Fruit fly (Drosophila melanogaster): Measurements from ENCODE around the gene PlexB.

Gene PlexB

DNA sequence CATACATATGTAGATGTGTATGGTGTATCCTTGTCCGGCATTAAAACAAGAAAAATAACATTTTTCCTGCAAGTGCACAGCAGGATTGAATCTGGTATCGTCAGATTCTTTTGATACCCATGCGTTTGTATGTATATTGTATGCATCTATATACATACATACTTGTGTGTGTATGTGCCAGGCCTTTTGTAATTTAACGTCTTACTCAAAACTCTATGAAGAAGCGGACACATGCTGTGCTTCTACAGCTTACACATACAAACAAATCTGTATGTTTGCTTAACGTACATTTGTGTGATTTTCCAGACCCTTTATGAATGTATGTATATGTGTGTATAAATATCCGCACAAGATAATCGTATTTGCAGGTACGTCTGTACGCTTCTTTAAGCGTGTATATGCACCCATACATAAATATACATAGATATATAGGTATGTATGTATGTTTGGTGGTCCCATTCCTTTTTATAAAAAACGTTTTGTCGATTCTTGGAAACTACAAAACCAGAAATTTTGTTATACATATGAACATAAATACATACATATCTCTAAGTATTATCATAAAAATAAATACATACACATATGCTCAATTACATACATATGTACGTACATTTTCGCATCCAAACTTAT is 15.4 kb upstream of the PlexB start (continued):
- peak; percentile 20 for TF ChIP-seq Sox102F (GFP tag; optimal IDR thresholded peaks at IDR 0.05)
- no peak for TF ChIP-seq CG6808 (GFP tag; optimal IDR thresholded peaks at IDR 0.05)
- TF ChIP-seq spab (GFP tag; optimal IDR thresholded peaks at IDR 0.05), result no peak
- peak; percentile 10 for TF ChIP-seq Met (GFP tag; optimal IDR thresholded peaks at IDR 0.05)
- no peak for TF ChIP-seq Gug (GFP tag; IDR thresholded peaks at IDR 0.05)
- TF ChIP-seq CG4318 (GFP tag; optimal IDR thresholded peaks at IDR 0.05), result no peak
- no peak for TF ChIP-seq fd85E (GFP tag; optimal IDR thresholded peaks at IDR 0.05)
- TF ChIP-seq CG15336 (GFP tag; IDR thresholded peaks at IDR 0.05), result 0 out of 2 replicates have a peak, but pooled peaks have one; percentile 11
- no peak for TF ChIP-seq CG11294 (GFP tag; IDR thresholded peaks at IDR 0.05)
- TF ChIP-seq lz (GFP tag; optimal IDR thresholded peaks at IDR 0.05), result no peak
- TF ChIP-seq CG10669 (GFP tag; optimal IDR thresholded peaks at IDR 0.05), result no peak
- TF ChIP-seq ss (GFP tag; optimal IDR thresholded peaks at IDR 0.05), result peak in 1 of 2 experiments; percentile 24
- no peak for TF ChIP-seq CG16779 (tag; optimal IDR thresholded peaks at IDR 0.05)
- no peak for TF ChIP-seq eg (GFP tag; IDR thresholded peaks at IDR 0.05)
- no peak for TF ChIP-seq Sox15 (GFP tag; optimal IDR thresholded peaks at IDR 0.05)

dm6 chr4:56242-57159 is 12.9 kb upstream of the PlexB start, which contains the start of gene ci:
Gene ci, minus strand, starts transcription at chr4:57041.
- TF ChIP-seq Lpt (GFP tag; optimal IDR thresholded peaks at IDR 0.05) (peak; percentile 58), CG15336 (GFP tag; IDR thresholded peaks at IDR 0.05) (peak; percentile 51), Blimp-1 (GFP tag; optimal IDR thresholded peaks at IDR 0.05) (no peak), fkh (GFP tag; optimal IDR thresholded peaks at IDR 0.05) (peak; percentile 97), Eip78C (GFP tag) (peak; percentile 84), ss (GFP tag; optimal IDR thresholded peaks at IDR 0.05) (peak; percentile 56 to 77), Sox102F (GFP tag; optimal IDR thresholded peaks at IDR 0.05) (peak; percentile 17), Sox14 (GFP tag; optimal IDR thresholded peaks at IDR 0.05) (peak; percentile 41), achi (GFP tag; optimal IDR thresholded peaks at IDR 0.05) (peak; percentile 12), dsx (GFP tag; optimal IDR thresholded peaks at IDR 0.05; ENCODE audit: poor library complexity, severe bottlenecking) (peak; percentile 70), CG6854 (GFP tag; optimal IDR thresholded peaks at IDR 0.05) (peak; percentile 12), cyc (GFP tag; optimal IDR thresholded peaks at IDR 0.05) (no peak), fd85E (GFP tag; optimal IDR thresholded peaks at IDR 0.05) (peak; percentile 35), CG9139 (GFP tag; optimal IDR thresholded peaks at IDR 0.05) (peak; percentile 7), CG31627 (GFP tag; optimal IDR thresholded peaks at IDR 0.05) (no peak)

- TF ChIP-seq CG11294 (GFP tag; IDR thresholded peaks at IDR 0.05), result no peak
- no peak for TF ChIP-seq fkh (GFP tag; optimal IDR thresholded peaks at IDR 0.05)
- TF ChIP-seq Gug (GFP tag; IDR thresholded peaks at IDR 0.05), result no peak
- TF ChIP-seq CG11762 (GFP tag; optimal IDR thresholded peaks at IDR 0.05; ENCODE audit: insufficient read depth), result no peak
These were observed 11.1 kb upstream of the PlexB start for dm6 chr4:54633-55032.

DNA sequence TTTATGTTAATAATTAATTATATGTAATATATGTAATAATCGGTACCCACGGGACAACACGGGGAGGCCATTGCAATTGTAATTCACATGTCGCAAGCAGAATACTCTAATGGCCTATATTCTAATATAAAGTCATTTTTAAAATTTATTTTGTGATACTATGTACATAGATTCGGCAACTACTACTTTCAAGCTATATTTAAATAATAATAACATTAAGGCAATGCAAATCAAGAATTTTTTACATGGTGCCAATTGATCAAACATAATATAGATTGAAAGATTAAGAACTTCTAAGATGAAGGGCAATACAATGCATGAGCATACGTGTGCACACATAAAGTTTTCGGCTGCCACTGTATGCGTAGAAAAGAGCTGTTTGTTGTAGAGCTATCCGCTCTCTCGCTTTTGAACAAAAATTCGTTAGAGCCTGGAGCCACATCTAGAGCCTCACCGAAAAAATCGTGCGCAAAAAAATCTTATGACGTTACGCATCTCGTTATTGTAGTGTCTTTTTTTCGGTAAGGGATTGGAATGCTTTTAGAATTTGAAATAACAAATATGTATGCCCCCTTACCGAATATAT is 3.5 kb upstream of the PlexB start:
- no peak for TF ChIP-seq Sox15 (GFP tag; optimal IDR thresholded peaks at IDR 0.05)
- no peak for TF ChIP-seq Smox (GFP tag; optimal IDR thresholded peaks at IDR 0.05)
- TF ChIP-seq cyc (GFP tag; optimal IDR thresholded peaks at IDR 0.05), result no peak

- TF ChIP-seq Eip78C (GFP tag) (no peak), CG8119 (GFP tag; IDR thresholded peaks at IDR 0.05) (no peak), CG34406 (GFP tag; optimal IDR thresholded peaks at IDR 0.05) (no peak), fd85E (GFP tag; optimal IDR thresholded peaks at IDR 0.05) (no peak), CG9139 (GFP tag; optimal IDR thresholded peaks at IDR 0.05) (no peak), fkh (GFP tag; optimal IDR thresholded peaks at IDR 0.05) (no peak), CG6276 (GFP tag; optimal IDR thresholded peaks at IDR 0.05) (no peak), CG10669 (GFP tag; optimal IDR thresholded peaks at IDR 0.05) (no peak), Hr38 (GFP tag; optimal IDR thresholded peaks at IDR 0.05) (no peak), CG8319 (GFP tag; optimal IDR thresholded peaks at IDR 0.05) (no peak), Eip75B (GFP tag; optimal IDR thresholded peaks at IDR 0.05) (no peak), fd59A (GFP tag; optimal IDR thresholded peaks at IDR 0.05) (no peak), CG7368 (GFP tag; optimal IDR thresholded peaks at IDR 0.05) (no peak), CG4318 (GFP tag; optimal IDR thresholded peaks at IDR 0.05) (no peak), acj6 (GFP tag; optimal IDR thresholded peaks at IDR 0.05) (no peak), esn (GFP tag; optimal IDR thresholded peaks at IDR 0.05) (no peak), cyc (GFP tag; optimal IDR thresholded peaks at IDR 0.05) (no peak)
These were observed 2.9 kb upstream of the PlexB start for dm6 chr4:46484-46883.
